Fruit fly (Drosophila melanogaster) whole organism, prepupa: ENCODE data around the gene Wnt4.

Source experiments
- Blimp-1 ChIP-seq: fragments of 200-800 bp; sonication (Bioruptor generic); optimal IDR thresholded peaks from 3 replicates; lab custom pipeline; 2017; ENCODE audit warnings: missing biosample characterization, missing genetic modification characterization, mild to moderate bottlenecking, moderate library complexity, missing genetic modification reagents
- CG10669 ChIP-seq: fragments of 200-800 bp; sonication (Bioruptor generic); optimal IDR thresholded peaks from 3 replicates; lab custom pipeline; 2018; ENCODE audit warnings: missing biosample characterization, mild to moderate bottlenecking, missing genetic modification characterization, moderate library complexity
- CG11294 ChIP-seq: fragments of 200-800 bp; sonication (Bioruptor generic); IDR thresholded peaks from 2 replicates; pipeline ENCODE4 v1.3.6; 2022; ENCODE audit warnings: missing biosample characterization, missing genetic modification characterization
- CG11902 ChIP-seq: fragments of 200-800 bp; sonication (Bioruptor generic); optimal IDR thresholded peaks from 3 replicates; lab custom pipeline; 2016; ENCODE audit warnings: missing biosample characterization, missing genetic modification characterization
- CG15336 ChIP-seq: fragments of 200-800 bp; sonication (Bioruptor generic); IDR thresholded peaks from 2 replicates; pipeline ENCODE4 v1.3.6; 2022; ENCODE audit warnings: missing biosample characterization, missing genetic modification characterization
- CG16779 ChIP-seq: fragments of 200-800 bp; sonication (Bioruptor generic); optimal IDR thresholded peaks from 3 replicates; lab custom pipeline; 2017; ENCODE audit warnings: missing biosample characterization, mild to moderate bottlenecking, missing genetic modification characterization
- CG31627 ChIP-seq: fragments of 200-800 bp; sonication (Bioruptor generic); optimal IDR thresholded peaks from 3 replicates; lab custom pipeline; 2016; ENCODE audit warnings: missing biosample characterization, missing genetic modification characterization
- CG32006 ChIP-seq: fragments of 200-800 bp; sonication (Bioruptor generic); optimal IDR thresholded peaks from 3 replicates; lab custom pipeline; 2017; ENCODE audit warnings: missing biosample characterization, mild to moderate bottlenecking, missing genetic modification characterization
- CG34406 ChIP-seq: fragments of 200-800 bp; sonication (Bioruptor generic); optimal IDR thresholded peaks from 3 replicates; lab custom pipeline; 2016; ENCODE audit warnings: missing biosample characterization, missing genetic modification characterization
- CG3919 ChIP-seq: fragments of 200-800 bp; sonication (Bioruptor generic); optimal IDR thresholded peaks from 3 replicates; lab custom pipeline; 2016; ENCODE audit warnings: missing biosample characterization, missing genetic modification characterization
- CG6276 ChIP-seq: fragments of 200-800 bp; sonication (Bioruptor generic); optimal IDR thresholded peaks from 2 replicates; lab custom pipeline; 2017; ENCODE audit warnings: missing biosample characterization, mild to moderate bottlenecking, missing genetic modification characterization
- CG6808 ChIP-seq: fragments of 200-800 bp; sonication (Bioruptor generic); optimal IDR thresholded peaks from 3 replicates; lab custom pipeline; 2017; ENCODE audit warnings: missing biosample characterization, missing genetic modification characterization, mild to moderate bottlenecking, moderate library complexity, missing genetic modification reagents
- CG6854 ChIP-seq: fragments of 200-800 bp; sonication (Bioruptor generic); optimal IDR thresholded peaks from 2 replicates; lab custom pipeline; 2017; ENCODE audit warnings: missing biosample characterization, mild to moderate bottlenecking, missing genetic modification characterization
- CG7368 ChIP-seq: fragments of 200-800 bp; sonication (Bioruptor generic); optimal IDR thresholded peaks from 3 replicates; lab custom pipeline; 2016; ENCODE audit warnings: missing biosample characterization, missing genetic modification characterization
- CG8119 ChIP-seq: fragments of 200-800 bp; sonication (Bioruptor generic); IDR thresholded peaks from 3 replicates; pipeline ENCODE4 v1.3.6; 2022; ENCODE audit warnings: missing biosample characterization, missing genetic modification characterization
- CG8632 ChIP-seq: fragments of 200-800 bp; sonication (Bioruptor generic); optimal IDR thresholded peaks from 3 replicates; lab custom pipeline; 2016; ENCODE audit warnings: missing biosample characterization, missing genetic modification characterization
- CG9139 ChIP-seq: fragments of 200-800 bp; sonication (Bioruptor generic); optimal IDR thresholded peaks from 3 replicates; lab custom pipeline; 2017; ENCODE audit warnings: missing biosample characterization, mild to moderate bottlenecking, missing genetic modification characterization
- Eip75B ChIP-seq: fragments of 200-800 bp; sonication (Bioruptor generic); optimal IDR thresholded peaks from 3 replicates; lab custom pipeline; 2016; ENCODE audit warnings: missing biosample characterization, missing genetic modification characterization
- Eip78C ChIP-seq: fragments of 200-800 bp; sonication (Bioruptor generic); peaks from one replicate; lab custom pipeline; 2016; ENCODE audit warnings: missing biosample characterization, missing genetic modification characterization
- Eip93F ChIP-seq: fragments of 200-800 bp; sonication (Bioruptor generic); optimal IDR thresholded peaks from 2 replicates; lab custom pipeline; 2016; ENCODE audit warnings: missing biosample characterization, mild to moderate bottlenecking, missing genetic modification characterization
- Ets21C ChIP-seq: fragments of 200-800 bp; sonication (Bioruptor generic); optimal IDR thresholded peaks from 3 replicates; lab custom pipeline; 2016; ENCODE audit warnings: missing biosample characterization, missing genetic modification characterization
- Hr38 ChIP-seq: sonication (Bioruptor generic); optimal IDR thresholded peaks from 2 replicates; lab custom pipeline; 2016; ENCODE audit warnings: missing biosample characterization, missing genetic modification characterization
- Hr39 ChIP-seq: fragments of 200-800 bp; sonication (Bioruptor generic); optimal IDR thresholded peaks from 2 replicates; lab custom pipeline; 2016; ENCODE audit warnings: missing biosample characterization, missing genetic modification characterization
- Lpt ChIP-seq: fragments of 200-800 bp; sonication (Bioruptor generic); optimal IDR thresholded peaks from 3 replicates; lab custom pipeline; 2016; ENCODE audit warnings: missing biosample characterization, missing genetic modification characterization
- Met ChIP-seq: fragments of 200-800 bp; sonication (Bioruptor generic); optimal IDR thresholded peaks from 3 replicates; lab custom pipeline; 2016; ENCODE audit warnings: missing biosample characterization, missing genetic modification characterization
- Smox ChIP-seq: fragments of 200-800 bp; sonication (Bioruptor generic); optimal IDR thresholded peaks from 3 replicates; lab custom pipeline; 2016; ENCODE audit warnings: missing biosample characterization, missing genetic modification characterization
- Sox14 ChIP-seq: fragments of 200-800 bp; sonication (Bioruptor generic); optimal IDR thresholded peaks from 3 replicates; lab custom pipeline; 2016; ENCODE audit warnings: missing biosample characterization, missing genetic modification characterization
- Sox15 ChIP-seq: fragments of 200-800 bp; sonication (Bioruptor generic); optimal IDR thresholded peaks from 3 replicates; lab custom pipeline; 2016; ENCODE audit warnings: missing biosample characterization, missing genetic modification characterization
- dac ChIP-seq: fragments of 200-800 bp; sonication (Bioruptor generic); optimal IDR thresholded peaks from 2 replicates; lab custom pipeline; 2017; ENCODE audit warnings: missing biosample characterization, mild to moderate bottlenecking, missing genetic modification characterization
- eg ChIP-seq: fragments of 200-800 bp; sonication (Bioruptor generic); IDR thresholded peaks from 3 replicates; pipeline ENCODE4 v1.3.6; 2022; ENCODE audit warnings: missing biosample characterization, missing genetic modification characterization
- esn ChIP-seq: fragments of 200-800 bp; sonication (Bioruptor generic); optimal IDR thresholded peaks from 2 replicates; lab custom pipeline; 2016; ENCODE audit warnings: missing biosample characterization, mild to moderate bottlenecking, missing genetic modification characterization, moderate library complexity
- fd59A ChIP-seq: fragments of 200-800 bp; sonication (Bioruptor generic); optimal IDR thresholded peaks from 2 replicates; lab custom pipeline; 2017; ENCODE audit warnings: missing biosample characterization, mild to moderate bottlenecking, missing genetic modification characterization, missing genetic modification reagents
- fd85E ChIP-seq: fragments of 200-800 bp; sonication (Bioruptor generic); optimal IDR thresholded peaks from 3 replicates; lab custom pipeline; 2016; ENCODE audit warnings: missing biosample characterization, missing genetic modification characterization
- fkh ChIP-seq: fragments of 200-800 bp; sonication (Bioruptor generic); optimal IDR thresholded peaks from 3 replicates; lab custom pipeline; 2017; ENCODE audit warnings: missing biosample characterization, mild to moderate bottlenecking, missing genetic modification characterization, moderate library complexity
- spab ChIP-seq: fragments of 200-800 bp; sonication (Bioruptor generic); optimal IDR thresholded peaks from 2 replicates; lab custom pipeline; 2017; ENCODE audit warnings: missing biosample characterization, mild to moderate bottlenecking, missing genetic modification characterization, missing genetic modification reagents
- ss ChIP-seq, 2 experiments: fragments of 200-800 bp; sonication (Bioruptor generic); optimal IDR thresholded peaks; 2 replicates in 1 of 2; 3 replicates in 1 of 2; lab custom pipeline; 2017 to 2018; ENCODE audit warnings: mild to moderate bottlenecking in 2 of 2, missing biosample characterization in 2 of 2, missing genetic modification characterization in 2 of 2, moderate library complexity in 1 of 2
- vri ChIP-seq: fragments of 200-800 bp; sonication (Bioruptor generic); optimal IDR thresholded peaks from 3 replicates; lab custom pipeline; 2016; ENCODE audit warnings: missing biosample characterization, mild to moderate bottlenecking, missing genetic modification characterization

Wnt4 gene

dm6 chr2L:7306782-7307181 is 29.8 kb upstream of the Wnt4 start, which contains the start of gene wg (continued):
- TF ChIP-seq CG10669 (GFP tag; lab: Kevin White, UChicago) = no peak
- TF ChIP-seq fd59A (GFP tag; lab: Kevin White, UChicago) = no peak
- TF ChIP-seq ss (GFP tag; optimal IDR thresholded peaks at IDR 0.05; lab: Kevin White, UChicago) = peak; percentile 33 to 36
- TF ChIP-seq Eip75B (GFP tag; lab: Kevin White, UChicago) = peak; percentile 31
- no peak for TF ChIP-seq fd85E (GFP tag; lab: Kevin White, UChicago)
- TF ChIP-seq CG31627 = no peak
- TF ChIP-seq CG34406 (GFP tag; lab: Kevin White, UChicago) = no peak
- TF ChIP-seq eg (GFP tag; lab: Robert Waterston, UW) = 0 out of 3 replicates have a peak, but pooled peaks have one; percentile 21
- TF ChIP-seq CG32006 (GFP tag; lab: Kevin White, UChicago) = no peak
- no peak for TF ChIP-seq Lpt (GFP tag; lab: Kevin White, UChicago)
- TF ChIP-seq Ets21C (GFP tag; lab: Kevin White, UChicago) = no peak
- no peak for TF ChIP-seq Eip93F (GFP tag; lab: Kevin White, UChicago)
- no peak for TF ChIP-seq Sox15 (GFP tag; lab: Kevin White, UChicago)

- no peak for TF ChIP-seq Smox (GFP tag; lab: Kevin White, UChicago)
- TF ChIP-seq, all 60 proteins: peak for 0
These were observed 27.4 kb upstream of the Wnt4 start for dm6 chr2L:7304331-7304730.

- TF ChIP-seq CG3919 (GFP tag; lab: Kevin White, UChicago) = no peak
- TF ChIP-seq CG15336 (GFP tag; lab: Robert Waterston, UW) = no peak
- TF ChIP-seq Blimp-1 (GFP tag; lab: Kevin White, UChicago) = no peak
- no peak for TF ChIP-seq esn (GFP tag; lab: Kevin White, UChicago)
- TF ChIP-seq CG11902 (GFP tag; lab: Kevin White, UChicago) = no peak
- TF ChIP-seq Hr38 (GFP tag; lab: Kevin White, UChicago) = no peak
- no peak for TF ChIP-seq CG9139 (GFP tag; lab: Kevin White, UChicago)
- no peak for TF ChIP-seq dac (GFP tag; lab: Kevin White, UChicago)
- no peak for TF ChIP-seq CG6854 (GFP tag; lab: Kevin White, UChicago)
- TF ChIP-seq Met = no peak
- no peak for TF ChIP-seq fkh (GFP tag; lab: Kevin White, UChicago)
- TF ChIP-seq, all 60 proteins: peak for 0
These were observed 26.3 kb upstream of the Wnt4 start for dm6 chr2L:7303256-7303655.

DNA sequence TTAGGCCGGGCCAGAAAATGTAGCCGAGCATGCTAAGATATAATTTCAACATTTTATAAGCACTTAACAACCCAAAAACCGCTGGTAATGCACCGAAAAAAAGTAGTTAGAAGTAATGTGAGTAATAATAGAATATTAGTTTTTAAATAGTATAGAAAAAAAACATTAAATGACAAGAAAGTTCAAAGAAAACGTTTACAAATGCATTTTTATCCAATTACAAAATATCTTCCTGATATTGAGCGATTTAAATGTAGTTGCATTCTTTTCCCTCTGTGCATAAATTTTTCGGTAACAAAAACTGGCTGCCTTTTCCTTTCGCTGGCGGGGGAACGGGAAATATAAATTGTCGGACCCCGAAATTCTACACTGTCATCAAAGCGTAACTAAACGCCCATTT is 25.8 kb upstream of the Wnt4 start:
- TF ChIP-seq Sox14 (GFP tag; lab: Kevin White, UChicago) (no peak), eg (GFP tag; lab: Robert Waterston, UW) (no peak), esn (GFP tag; lab: Kevin White, UChicago) (peak; percentile 6), Lpt (GFP tag; lab: Kevin White, UChicago) (no peak), Eip78C (peak; percentile 10)

DNA sequence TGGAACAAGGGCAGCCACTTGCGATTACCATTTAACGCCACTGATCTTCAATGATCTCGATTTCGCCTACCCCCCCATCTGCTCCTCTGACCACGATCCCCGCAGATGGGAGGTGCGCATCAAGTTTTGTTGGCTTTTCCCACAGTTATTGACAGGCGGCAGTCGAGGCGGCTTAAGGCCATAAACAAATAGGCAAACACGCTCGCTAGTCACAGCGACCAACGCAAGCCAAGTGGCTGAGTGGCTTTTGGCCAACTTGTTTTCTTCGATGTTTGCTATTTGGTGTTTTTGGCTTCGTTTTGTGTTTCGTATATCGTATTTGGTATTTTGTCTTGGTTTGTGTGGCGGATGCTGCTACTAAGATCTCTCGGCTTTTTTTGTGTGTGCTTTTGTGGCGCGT is 24.5 kb upstream of the Wnt4 start:
- TF ChIP-seq Blimp-1 (GFP tag; lab: Kevin White, UChicago) (no peak), fkh (GFP tag; lab: Kevin White, UChicago) (peak; percentile 57), Eip93F (GFP tag; lab: Kevin White, UChicago) (no peak), eg (GFP tag; lab: Robert Waterston, UW) (0 out of 3 replicates have a peak, but pooled peaks have one; percentile 14), Eip78C (peak; percentile 10), CG16779 (no peak), CG7368 (GFP tag; lab: Kevin White, UChicago) (no peak), CG6276 (GFP tag; lab: Kevin White, UChicago) (peak; percentile 2)

- TF ChIP-seq vri (GFP tag; lab: Kevin White, UChicago) (no peak), Sox14 (GFP tag; lab: Kevin White, UChicago) (no peak), spab (GFP tag; lab: Kevin White, UChicago) (no peak), CG8119 (GFP tag; lab: Robert Waterston, UW) (no peak), dac (GFP tag; lab: Kevin White, UChicago) (no peak), CG6808 (GFP tag; lab: Kevin White, UChicago) (no peak), ss (GFP tag; optimal IDR thresholded peaks at IDR 0.05; lab: Kevin White, UChicago) (no peak), CG8632 (GFP tag; lab: Kevin White, UChicago) (no peak), CG11294 (no peak), Hr39 (GFP tag; lab: Kevin White, UChicago) (no peak), CG7368 (GFP tag; lab: Kevin White, UChicago) (no peak)
These were observed 23.0 kb upstream of the Wnt4 start for dm6 chr2L:7300004-7300403.
